Fruit fly (Drosophila melanogaster) whole organism, wandering third instar larva: ENCODE measurements around the gene Vps45.

ENCODE experiments used
- Abd-B ChIP-seq: fragments of >200 bp; optimal IDR thresholded peaks from 2 replicates; lab custom pipeline; 2017; ENCODE audit warnings: missing biosample characterization, missing genetic modification characterization
- CG32264 ChIP-seq: fragments of 200-800 bp; sonication (Bioruptor generic); optimal IDR thresholded peaks from 2 replicates; lab custom pipeline; 2016; ENCODE audit warnings: missing biosample characterization, missing genetic modification characterization
- CG9705 ChIP-seq: fragments of 200-800 bp; sonication (Bioruptor generic); optimal IDR thresholded peaks from 2 replicates; lab custom pipeline; 2018; ENCODE audit warnings: missing biosample characterization, mild to moderate bottlenecking, missing genetic modification characterization
- CrebA ChIP-seq: fragments of 200-800 bp; sonication (Bioruptor generic); optimal IDR thresholded peaks from 2 replicates; lab custom pipeline; 2016; ENCODE audit warnings: missing biosample characterization, mild to moderate bottlenecking, missing genetic modification characterization, borderline replicate concordance
- Dfd ChIP-seq: fragments of >200 bp; optimal IDR thresholded peaks from 2 replicates; lab custom pipeline; 2017; ENCODE audit warnings: missing biosample characterization, missing genetic modification characterization
- Dif ChIP-seq: fragments of 200-275, 200-300 bp; sonication (Bioruptor generic); optimal IDR thresholded peaks from 2 replicates; lab custom pipeline; 2018; ENCODE audit warnings: missing biosample characterization, missing genetic modification characterization; ENCODE audit not compliant: partially characterized antibody
- GATAd ChIP-seq: sonication (Bioruptor generic); optimal IDR thresholded peaks from 2 replicates; lab custom pipeline; 2016; ENCODE audit warnings: missing biosample characterization, missing genetic modification characterization
- HLH106 ChIP-seq: fragments of 200-800 bp; optimal IDR thresholded peaks from 3 replicates; lab custom pipeline; 2019; ENCODE audit warnings: missing biosample characterization, mild to moderate bottlenecking, missing genetic modification characterization, moderate library complexity
- Hnf4 ChIP-seq: fragments of 200-800 bp; sonication (Bioruptor generic); optimal IDR thresholded peaks from 2 replicates; lab custom pipeline; 2016; ENCODE audit warnings: missing biosample characterization, mild to moderate bottlenecking, missing genetic modification characterization
- Hr78 ChIP-seq: fragments of >200 bp; optimal IDR thresholded peaks from 2 replicates; lab custom pipeline; 2017; ENCODE audit warnings: missing biosample characterization, missing genetic modification characterization
- Hr83 ChIP-seq: fragments of 200-300 bp; sonication (Bioruptor generic); optimal IDR thresholded peaks from 2 replicates; lab custom pipeline; 2016; ENCODE audit warnings: missing biosample characterization, mild to moderate bottlenecking, missing genetic modification characterization, moderate library complexity; ENCODE audit not compliant: poor library complexity, severe bottlenecking
- Jra ChIP-seq: sonication (Bioruptor generic); optimal IDR thresholded peaks from 2 replicates; lab custom pipeline; 2016; ENCODE audit warnings: missing biosample characterization, missing genetic modification characterization
- Mio ChIP-seq: sonication (Bioruptor generic); optimal IDR thresholded peaks from 2 replicates; lab custom pipeline; 2016; ENCODE audit warnings: missing biosample characterization, missing genetic modification characterization
- Myc ChIP-seq: fragments of >200 bp; optimal IDR thresholded peaks from 2 replicates; lab custom pipeline; 2017
- N ChIP-seq: fragments of >200 bp; optimal IDR thresholded peaks from 2 replicates; lab custom pipeline; 2018; ENCODE audit warnings: missing biosample characterization, missing external identifiers, missing genetic modification characterization
- OdsH ChIP-seq: fragments of 200-800 bp; sonication (Bioruptor generic); optimal IDR thresholded peaks from 2 replicates; lab custom pipeline; 2016; ENCODE audit warnings: missing biosample characterization, mild to moderate bottlenecking, missing genetic modification characterization
- Rel ChIP-seq, 2 experiments: fragments of 200-800 bp; sonication (Bioruptor generic) in 1 of 2; optimal IDR thresholded peaks; 2 replicates in 1 of 2; 3 replicates in 1 of 2; lab custom pipeline; 2016 to 2019; ENCODE audit warnings: mild to moderate bottlenecking in 2 of 2, missing biosample characterization in 2 of 2, missing genetic modification characterization in 2 of 2, moderate library complexity in 1 of 2
- Sp1 ChIP-seq: fragments of 200-800 bp; sonication (Bioruptor generic); optimal IDR thresholded peaks from 3 replicates; lab custom pipeline; 2019; ENCODE audit warnings: missing biosample characterization, mild to moderate bottlenecking, missing genetic modification characterization, moderate library complexity
- Vsx2 ChIP-seq: fragments of 200-300, 225-300 bp; sonication (Bioruptor generic); optimal IDR thresholded peaks from 2 replicates; lab custom pipeline; 2018; ENCODE audit warnings: missing biosample characterization, missing genetic modification characterization; ENCODE audit not compliant: partially characterized antibody
- br ChIP-seq: fragments of 200-800 bp; sonication (Bioruptor generic); optimal IDR thresholded peaks from 2 replicates; lab custom pipeline; 2016; ENCODE audit warnings: missing biosample characterization, missing genetic modification characterization
- dl ChIP-seq, 2 experiments: fragments of 175-275, 200-275 bp in 1 of 2; fragments of 200-275 bp in 1 of 2; sonication (Bioruptor generic); optimal IDR thresholded peaks; lab custom pipeline; 2018; ENCODE audit warnings: mild to moderate bottlenecking in 2 of 2, missing biosample characterization in 2 of 2, missing genetic modification characterization in 2 of 2, moderate library complexity in 2 of 2; ENCODE audit not compliant: partially characterized antibody in 2 of 2, insufficient read depth in 1 of 2
- dsf ChIP-seq: sonication (Bioruptor generic); optimal IDR thresholded peaks from 2 replicates; lab custom pipeline; 2016; ENCODE audit warnings: missing biosample characterization, missing genetic modification characterization, borderline replicate concordance
- ey ChIP-seq: fragments of 200-800 bp; sonication (Bioruptor generic); optimal IDR thresholded peaks from 2 replicates; lab custom pipeline; 2016; ENCODE audit warnings: missing biosample characterization, missing genetic modification characterization
- foxo ChIP-seq, 2 experiments: fragments of 200-800 bp; sonication (Bioruptor generic); optimal IDR thresholded peaks; 2 replicates in 1 of 2; 3 replicates in 1 of 2; lab custom pipeline; 2016 to 2017; ENCODE audit warnings: missing biosample characterization in 2 of 2, missing genetic modification characterization in 2 of 2
- fru ChIP-seq: fragments of 200-800 bp; sonication (Bioruptor generic); optimal IDR thresholded peaks from 3 replicates; lab custom pipeline; 2016; ENCODE audit warnings: missing biosample characterization, mild to moderate bottlenecking, missing genetic modification characterization
- h ChIP-seq: fragments of 200-800 bp; sonication (Bioruptor generic); optimal IDR thresholded peaks from 3 replicates; lab custom pipeline; 2016; ENCODE audit warnings: missing biosample characterization, mild to moderate bottlenecking, missing genetic modification characterization
- jim ChIP-seq: fragments of 175-275, 200-325 bp; sonication (Bioruptor generic); optimal IDR thresholded peaks from 2 replicates; lab custom pipeline; 2016; ENCODE audit warnings: missing biosample characterization, mild to moderate bottlenecking, missing genetic modification characterization
- lola ChIP-seq: fragments of >200 bp; optimal IDR thresholded peaks from 2 replicates; lab custom pipeline; 2017; ENCODE audit warnings: missing biosample characterization, missing genetic modification characterization
- pan ChIP-seq: fragments of >200 bp; optimal IDR thresholded peaks from 2 replicates; lab custom pipeline; 2017
- psq ChIP-seq: fragments of 200-800 bp; sonication (Bioruptor generic); optimal IDR thresholded peaks from 3 replicates; lab custom pipeline; 2017; ENCODE audit warnings: missing biosample characterization, mild to moderate bottlenecking, missing genetic modification characterization, moderate library complexity
- rgr ChIP-seq: fragments of 200-800 bp; sonication (Bioruptor generic); optimal IDR thresholded peaks from 3 replicates; lab custom pipeline; 2016; ENCODE audit warnings: missing biosample characterization, mild to moderate bottlenecking, missing genetic modification characterization
- sage ChIP-seq: fragments of 200-800 bp; sonication (Bioruptor generic); optimal IDR thresholded peaks from 2 replicates; lab custom pipeline; 2016; ENCODE audit warnings: missing biosample characterization, mild to moderate bottlenecking, missing genetic modification characterization
- tai ChIP-seq: sonication (Bioruptor generic); optimal IDR thresholded peaks from 2 replicates; lab custom pipeline; 2016; ENCODE audit warnings: missing biosample characterization, missing genetic modification characterization
- usp ChIP-seq: fragments of >200 bp; optimal IDR thresholded peaks from 2 replicates; lab custom pipeline; 2017; ENCODE audit warnings: missing biosample characterization, missing genetic modification characterization
- woc ChIP-seq: sonication (Bioruptor generic); optimal IDR thresholded peaks from 2 replicates; lab custom pipeline; 2016; ENCODE audit warnings: missing biosample characterization, mild to moderate bottlenecking, missing genetic modification characterization

The Vps45 gene

dm6 chr3R:9529387-9529897 is 34.3 kb upstream of the Vps45 start:
- TF ChIP-seq Rel (GFP tag; optimal IDR thresholded peaks at IDR 0.05; lab: Kevin White, UChicago) (no peak), Rel (tag; optimal IDR thresholded peaks at IDR 0.05; lab: Kevin White, UChicago) (peak; percentile 69), dsf (GFP tag; lab: Kevin White, UChicago) (no peak)

dm6 chr3R:9529913-9530312 is 33.8 kb upstream of the Vps45 start:
- no peak for TF ChIP-seq fru
- no peak for TF ChIP-seq GATAd (GFP tag; lab: Kevin White, UChicago)
- TF ChIP-seq h (GFP tag; lab: Kevin White, UChicago), result no peak
- no peak for TF ChIP-seq woc (GFP tag; lab: Kevin White, UChicago)
- TF ChIP-seq jim (GFP tag; lab: Kevin White, UChicago), result no peak
- no peak for TF ChIP-seq Abd-B (GFP tag; lab: Kevin White, UChicago)
- TF ChIP-seq Dfd (GFP tag; lab: Kevin White, UChicago), result no peak

DNA sequence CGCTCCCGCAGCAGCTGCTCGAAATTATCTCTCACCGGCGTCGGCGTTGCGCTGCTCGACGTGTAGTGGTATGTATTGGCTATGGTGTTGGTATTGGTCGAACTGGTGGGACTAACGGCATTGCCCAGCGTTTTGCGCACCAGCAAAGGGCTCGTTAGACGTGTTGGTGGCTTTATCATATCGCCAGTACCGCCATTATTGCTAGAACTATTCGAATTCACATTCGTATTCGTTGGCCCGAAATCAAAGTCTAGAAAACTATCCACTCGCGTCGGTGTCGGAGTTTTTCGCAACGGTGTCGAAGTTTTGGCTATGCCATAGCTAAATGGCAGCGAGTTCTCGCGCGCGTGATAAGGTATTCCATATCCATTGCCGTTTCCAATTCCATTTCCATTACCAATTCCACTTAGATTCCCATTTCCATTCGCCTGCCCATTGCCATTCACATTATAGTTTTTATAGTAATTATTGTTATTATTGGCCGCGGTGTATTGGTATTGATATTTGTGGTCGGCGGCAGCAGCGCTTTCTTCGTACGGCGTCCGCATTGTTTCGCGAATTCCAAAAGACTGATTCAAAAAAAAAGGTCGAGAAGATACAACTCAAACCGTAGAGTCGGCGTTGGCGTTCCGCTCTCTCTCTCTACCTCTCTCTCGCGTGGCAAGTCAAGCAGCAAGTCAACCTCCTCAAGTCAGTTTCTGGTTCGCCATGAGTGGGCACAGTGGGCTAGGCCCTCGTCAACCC is 31.1 kb upstream of the Vps45 start, which contains the start of gene by:
Gene by (minus strand): TSS at position 575 of the 744 bp plus-strand sequence.
- peak; percentile 82 for TF ChIP-seq Dif (GFP tag; lab: Kevin White, UChicago)
- TF ChIP-seq fru, result no peak
- peak; percentile 15 for TF ChIP-seq Hr83 (GFP tag; lab: Kevin White, UChicago)
- TF ChIP-seq Vsx2, result peak; percentile 37
- TF ChIP-seq GATAd (GFP tag; lab: Kevin White, UChicago), result no peak
- no peak for TF ChIP-seq Hnf4 (GFP tag; lab: Kevin White, UChicago)
- TF ChIP-seq jim (GFP tag; lab: Kevin White, UChicago), result peak; percentile 84
- TF ChIP-seq dl (GFP tag; optimal IDR thresholded peaks at IDR 0.05; lab: Kevin White, UChicago; ENCODE audit: insufficient read depth in 1 of 2, partially characterized antibody in 2 of 2), result peak; percentile 74 to 83
- TF ChIP-seq Rel (GFP tag; optimal IDR thresholded peaks at IDR 0.05; lab: Kevin White, UChicago), result no peak
- TF ChIP-seq Rel (tag; optimal IDR thresholded peaks at IDR 0.05; lab: Kevin White, UChicago), result no peak
- TF ChIP-seq lola, result no peak

dm6 chr3R:9533181-9534124 is 30.3 kb upstream of the Vps45 start:
- TF ChIP-seq usp (GFP tag; lab: Kevin White, UChicago) (peak; percentile 18), lola (no peak), pan (no peak), Rel (GFP tag; optimal IDR thresholded peaks at IDR 0.05; lab: Kevin White, UChicago) (peak; percentile 69), Rel (tag; optimal IDR thresholded peaks at IDR 0.05; lab: Kevin White, UChicago) (peak; percentile 74), Sp1 (GFP tag; lab: Kevin White, UChicago) (peak; percentile 98), Mio (peak; percentile 64), Hr83 (GFP tag; lab: Kevin White, UChicago) (peak; percentile 65), Jra (GFP tag; lab: Kevin White, UChicago) (peak; percentile 96), tai (GFP tag; lab: Kevin White, UChicago) (peak; percentile 92), h (GFP tag; lab: Kevin White, UChicago) (peak; percentile 95), Myc (no peak), CG9705 (GFP tag; lab: Kevin White, UChicago) (peak; percentile 94), HLH106 (tag; lab: Kevin White, UChicago) (peak; percentile 96), N (GFP tag; lab: Kevin White, UChicago) (no peak), OdsH (GFP tag; lab: Kevin White, UChicago) (peak; percentile 97), dl (GFP tag; optimal IDR thresholded peaks at IDR 0.05; lab: Kevin White, UChicago; ENCODE audit: insufficient read depth in 1 of 2, partially characterized antibody in 2 of 2) (peak; percentile 89 to 97), CrebA (GFP tag; lab: Kevin White, UChicago) (peak; percentile 74), foxo (GFP tag; optimal IDR thresholded peaks at IDR 0.05; lab: Kevin White, UChicago) (peak; percentile 76 to 98), ey (GFP tag; lab: Kevin White, UChicago) (peak; percentile 96), rgr (peak; percentile 95), Hr78 (GFP tag; lab: Kevin White, UChicago) (no peak), dsf (GFP tag; lab: Kevin White, UChicago) (peak; percentile 74), Abd-B (GFP tag; lab: Kevin White, UChicago) (no peak), woc (GFP tag; lab: Kevin White, UChicago) (peak; percentile 97), Dfd (GFP tag; lab: Kevin White, UChicago) (no peak), Vsx2 (peak; percentile 87), jim (GFP tag; lab: Kevin White, UChicago) (no peak), Hnf4 (GFP tag; lab: Kevin White, UChicago) (peak; percentile 85), GATAd (GFP tag; lab: Kevin White, UChicago) (peak; percentile 54), br (GFP tag; lab: Kevin White, UChicago) (peak; percentile 97), CG32264 (peak; percentile 82), sage (GFP tag; lab: Kevin White, UChicago) (peak; percentile 47), psq (peak; percentile 95), Dif (GFP tag; lab: Kevin White, UChicago) (peak; percentile 98), fru (peak; percentile 98)
